Worm (Caenorhabditis elegans) whole organism, late embryonic: Measurements from ENCODE around the gene C39D10.11.

Source experiments
- ama-1 ChIP-seq: fragments of 150-350 bp; optimal IDR thresholded peaks from 2 replicates; lab custom pipeline; 2014
- fkh-10 ChIP-seq: fragments of 150-350 bp; optimal IDR thresholded peaks from 2 replicates; lab custom pipeline; 2014; ENCODE audit warnings: missing biosample characterization, missing genetic modification reagents, missing genetic modification characterization
- hlh-8 ChIP-seq: sonication (generic microtip); optimal IDR thresholded peaks from 2 replicates; lab custom pipeline; 2016; ENCODE audit warnings: missing genotype, missing genetic modification characterization, missing compliant biosample characterization
- nhr-11 ChIP-seq: fragments of 150-350 bp; optimal IDR thresholded peaks from 2 replicates; lab custom pipeline; 2014; ENCODE audit warnings: missing biosample characterization, missing genetic modification characterization
- pha-4 ChIP-seq: fragments of 150-350 bp; optimal IDR thresholded peaks from 2 replicates; lab custom pipeline; 2018; ENCODE audit warnings: missing biosample characterization, missing genetic modification reagents, missing genetic modification characterization
- tbx-2 ChIP-seq: sonication (generic microtip); optimal IDR thresholded peaks from 2 replicates; lab custom pipeline; 2016; ENCODE audit warnings: missing genetic modification characterization, missing compliant biosample characterization
- unc-86 ChIP-seq: sonication (generic microtip); optimal IDR thresholded peaks from 2 replicates; lab custom pipeline; 2016; ENCODE audit warnings: missing genetic modification characterization, missing compliant biosample characterization

DNA sequence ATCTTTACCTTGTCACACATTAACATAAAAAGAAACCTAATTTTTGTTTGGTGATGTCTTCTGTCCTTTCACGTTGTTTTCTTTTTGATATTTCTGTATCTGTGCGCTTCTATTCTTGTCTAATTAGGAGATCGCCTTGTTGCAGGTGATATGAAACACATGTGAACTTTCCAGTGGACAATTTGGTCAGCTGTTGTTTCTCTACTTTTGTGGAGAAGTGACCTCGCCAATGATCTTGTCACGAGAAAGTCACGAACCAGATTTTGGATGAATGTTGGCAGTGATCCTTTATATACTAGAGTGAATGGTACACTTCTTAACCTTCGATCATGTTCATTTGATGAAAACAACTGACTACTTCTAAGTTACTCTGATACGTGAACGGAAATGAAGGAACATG, 29.4 kb downstream of the C39D10.11 start:
- TF ChIP-seq tbx-2 (tag; lab: Kevin White, UChicago) (no peak), pha-4 (tag; lab: Kevin White, UChicago) (no peak), hlh-8 (tag; lab: Kevin White, UChicago) (no peak), unc-86 (no peak), nhr-11 (tag; lab: Kevin White, UChicago) (no peak), fkh-10 (no peak), ama-1 (lab: Kevin White, UChicago) (no peak)
